Worm (Caenorhabditis elegans): ENCODE data around the gene T14B4.8.

- TF ChIP-seq pqm-1 (tag; optimal IDR thresholded peaks at IDR 0.05) (no peak), unc-86 (tag; optimal IDR thresholded peaks at IDR 0.05) (no peak), ceh-45 (GFP tag; IDR thresholded peaks at IDR 0.05) (no peak), rnt-1 (tag; optimal IDR thresholded peaks at IDR 0.05) (no peak)
Measured at ce11 chrII:6770030-6770429, 40.8 kb upstream of the T14B4.8 start.

Data from whole organism, late embryonic.